Worm (Caenorhabditis elegans) whole organism, L4 larva: ENCODE results near the gene srh-138.
A peak's percentile ranks its signal among the peaks of the same experiment; 100 is the strongest.

ENCODE experiments used
- R02D3.7 ChIP-seq: fragments of 150-350 bp; sonication (generic microtip); optimal IDR thresholded peaks from 3 replicates; lab custom pipeline; 2014; ENCODE audit warnings: missing biosample characterization, missing genetic modification characterization
- ceh-62 ChIP-seq: sonication (generic microtip); optimal IDR thresholded peaks from 2 replicates; lab custom pipeline; 2017; ENCODE audit warnings: missing biosample characterization, missing genetic modification characterization
- dmd-8 ChIP-seq: fragments of 200-800 bp; sonication (Bioruptor generic); IDR thresholded peaks from 2 replicates; pipeline ENCODE4 v1.3.6; 2022; ENCODE audit warnings: missing genetic modification characterization, missing compliant biosample characterization
- egl-43 ChIP-seq: fragments of 200-800 bp; sonication (Bioruptor generic); IDR thresholded peaks from 2 replicates; pipeline ENCODE4 v1.3.6; 2022; ENCODE audit warnings: missing genetic modification reagents, missing genetic modification characterization, missing compliant biosample characterization
- hlh-30 ChIP-seq: sonication (generic microtip); optimal IDR thresholded peaks from 2 replicates; lab custom pipeline; 2017; ENCODE audit warnings: antibody characterized with exemption, mild to moderate bottlenecking, missing genetic modification characterization, missing compliant biosample characterization; ENCODE audit not compliant: insufficient read depth
- nhr-237 ChIP-seq: sonication (generic microtip); optimal IDR thresholded peaks from 2 replicates; lab custom pipeline; 2017; ENCODE audit warnings: missing biosample characterization, missing genetic modification characterization
- nhr-42 ChIP-seq: fragments of 200-800 bp; sonication (Bioruptor generic); IDR thresholded peaks from 2 replicates; pipeline ENCODE4 v1.3.6; 2022; ENCODE audit warnings: missing genetic modification characterization, missing compliant biosample characterization
- nhr-6 ChIP-seq: fragments of 150-350 bp; optimal IDR thresholded peaks from 2 replicates; lab custom pipeline; 2014; ENCODE audit warnings: missing biosample characterization, missing genetic modification characterization
- unc-62 ChIP-seq, 3 experiments: fragments of 150-350 bp in 1 of 3; sonication (generic microtip); optimal IDR thresholded peaks in 2 of 3; peaks in 1 of 3; 1 replicate in 1 of 3; 2 replicates in 2 of 3; lab custom pipeline; 2014 to 2017; ENCODE audit warnings: missing biosample characterization in 3 of 3, missing genetic modification characterization in 3 of 3, missing genetic modification reagents in 3 of 3, missing genotype in 1 of 3
- zip-11 ChIP-seq: fragments of 200-800 bp; sonication (Bioruptor generic); IDR thresholded peaks from 2 replicates; pipeline ENCODE4 v1.3.6; 2022; ENCODE audit warnings: missing genetic modification characterization, missing compliant biosample characterization
- ztf-11 ChIP-seq: fragments of 150-350 bp; optimal IDR thresholded peaks from 2 replicates; lab custom pipeline; 2014; ENCODE audit warnings: missing biosample characterization, missing genetic modification characterization
- ztf-7 ChIP-seq: fragments of 150-350 bp; optimal IDR thresholded peaks from 2 replicates; lab custom pipeline; 2014; ENCODE audit warnings: missing biosample characterization, missing genetic modification characterization

- no peak for TF ChIP-seq ztf-7
- no peak for TF ChIP-seq ztf-11
- TF ChIP-seq ceh-62 (tag; lab: Kevin White, UChicago): no peak
- TF ChIP-seq R02D3.7 (tag; lab: Kevin White, UChicago): no peak
- no peak for TF ChIP-seq hlh-30 (tag; lab: Kevin White, UChicago)
- TF ChIP-seq unc-62 (GFP tag; optimal IDR thresholded peaks at IDR 0.05 in 1 of 2; lab: Kevin White, UChicago): peak in 1 of 2 experiments; percentile 91
- TF ChIP-seq unc-62 (tag; optimal IDR thresholded peaks at IDR 0.05; lab: Kevin White, UChicago): no peak
- TF ChIP-seq nhr-237 (tag; lab: Kevin White, UChicago): no peak
- no peak for TF ChIP-seq egl-43 (GFP tag; lab: Robert Waterston, UW)
- no peak for TF ChIP-seq nhr-6 (tag; lab: Kevin White, UChicago)
- no peak for TF ChIP-seq nhr-42 (GFP tag; lab: Robert Waterston, UW)
- no peak for TF ChIP-seq zip-11 (GFP tag; lab: Robert Waterston, UW)
- no peak for TF ChIP-seq dmd-8 (GFP tag; lab: Robert Waterston, UW)
Measured at ce11 chrV:16459377-16459776, 11.4 kb downstream of the srh-138 start.
